Worm (Caenorhabditis elegans) whole organism, L3 larva: ENCODE measurements around the gene syp-2.

Source experiments
- ama-1 ChIP-seq: fragments of 150-350 bp; optimal IDR thresholded peaks from 2 replicates; lab custom pipeline; 2018
- ceh-16 ChIP-seq: sonication (generic microtip); optimal IDR thresholded peaks from 2 replicates; lab custom pipeline; 2017; ENCODE audit warnings: missing biosample characterization, missing genetic modification characterization
- fos-1 ChIP-seq: fragments of 150-350 bp; optimal IDR thresholded peaks from 2 replicates; lab custom pipeline; 2014; ENCODE audit warnings: missing biosample characterization, missing genetic modification characterization
- hmg-11 ChIP-seq: sonication (generic microtip); optimal IDR thresholded peaks from 2 replicates; lab custom pipeline; 2016; ENCODE audit warnings: missing genetic modification characterization, missing compliant biosample characterization
- nhr-12 ChIP-seq: fragments of 150-350 bp; optimal IDR thresholded peaks from 2 replicates; lab custom pipeline; 2014; ENCODE audit warnings: missing biosample characterization, missing genetic modification characterization
- nhr-76 ChIP-seq: fragments of 150-350 bp; sonication (generic microtip); optimal IDR thresholded peaks from 5 replicates; lab custom pipeline; 2014; ENCODE audit warnings: missing biosample characterization, missing genetic modification characterization
- nhr-77 ChIP-seq: fragments of 150-350 bp; optimal IDR thresholded peaks from 2 replicates; lab custom pipeline; 2014; ENCODE audit warnings: missing biosample characterization, missing genetic modification characterization
- pqm-1 ChIP-seq: fragments of 150-350 bp; optimal IDR thresholded peaks from 2 replicates; lab custom pipeline; 2017; ENCODE audit warnings: missing biosample characterization, missing genetic modification characterization, inconsistent platforms
- skn-1 ChIP-seq: fragments of 150-350 bp; optimal IDR thresholded peaks from 2 replicates; lab custom pipeline; 2014; ENCODE audit warnings: missing biosample characterization, missing genetic modification characterization
- unc-39 ChIP-seq: sonication (generic microtip); optimal IDR thresholded peaks from 4 replicates; lab custom pipeline; 2017; ENCODE audit warnings: missing biosample characterization, missing genetic modification characterization

DNA sequence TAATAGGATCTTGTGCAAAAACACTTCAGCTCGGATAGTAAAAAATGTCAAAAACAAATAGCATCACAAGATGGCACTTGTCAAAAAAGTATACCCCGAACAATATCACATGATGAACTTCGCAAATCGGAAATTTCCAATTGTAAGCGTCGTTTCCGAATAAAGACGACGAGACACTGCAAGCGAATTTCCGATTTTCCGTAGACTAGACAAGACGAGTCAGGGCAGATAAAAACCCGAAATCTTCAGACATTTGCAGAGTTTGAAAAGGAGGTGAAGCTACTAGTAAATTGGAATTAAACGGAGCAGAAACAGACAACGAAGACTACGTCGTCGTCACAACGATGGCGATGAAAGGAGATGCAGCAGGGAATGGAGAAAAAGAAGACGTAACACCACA, 35.4 kb downstream of the syp-2 start:
- TF ChIP-seq nhr-12 (tag; lab: Kevin White, UChicago) (no peak), unc-39 (tag; lab: Kevin White, UChicago) (no peak), ama-1 (no peak), hmg-11 (tag; lab: Kevin White, UChicago) (no peak), skn-1 (tag; lab: Kevin White, UChicago) (no peak), pqm-1 (tag; lab: Kevin White, UChicago) (no peak), nhr-76 (no peak), nhr-77 (tag; lab: Kevin White, UChicago) (no peak), fos-1 (tag; lab: Kevin White, UChicago) (no peak), ceh-16 (no peak)
